Worm (Caenorhabditis elegans): ENCODE results near the gene Y41D4A.3.

- TF ChIP-seq ceh-62 (tag; optimal IDR thresholded peaks at IDR 0.05), result no peak
- TF ChIP-seq unc-62 (GFP tag; optimal IDR thresholded peaks at IDR 0.05 in 1 of 2), result no peak
- TF ChIP-seq unc-62 (tag; optimal IDR thresholded peaks at IDR 0.05), result no peak
- TF ChIP-seq F10B5.3 (tag; optimal IDR thresholded peaks at IDR 0.05), result no peak
- no peak for TF ChIP-seq pha-4 (GFP tag; IDR thresholded peaks at IDR 0.05)
- no peak for TF ChIP-seq pha-4 (tag; optimal IDR thresholded peaks at IDR 0.05)
- no peak for TF ChIP-seq dmd-8 (GFP tag; IDR thresholded peaks at IDR 0.05)
- TF ChIP-seq rbr-2 (tag; optimal IDR thresholded peaks at IDR 0.05), result no peak
- TF ChIP-seq F49E8.2 (tag; optimal IDR thresholded peaks at IDR 0.05; ENCODE audit: borderline replicate concordance), result no peak
- no peak for TF ChIP-seq zag-1 (tag; optimal IDR thresholded peaks at IDR 0.05)
- no peak for TF ChIP-seq daf-16 (GFP tag; optimal IDR thresholded peaks at IDR 0.05)
- no peak for TF ChIP-seq daf-16 (tag; optimal IDR thresholded peaks at IDR 0.05)
- TF ChIP-seq egl-27 (tag; optimal IDR thresholded peaks at IDR 0.05), result no peak
- TF ChIP-seq skn-1 (tag; optimal IDR thresholded peaks at IDR 0.05), result no peak
- no peak for TF ChIP-seq lsy-2 (tag; optimal IDR thresholded peaks at IDR 0.05)
- TF ChIP-seq fos-1 (tag; optimal IDR thresholded peaks at IDR 0.05), result no peak
- no peak for TF ChIP-seq ZK337.2 (GFP tag; IDR thresholded peaks at IDR 0.05)
Observed at ce11 chrIV:1715705-1716104, 37.9 kb upstream of the Y41D4A.3 start.

All from whole organism, L4 larva.